Fruit fly (Drosophila melanogaster) whole organism, embryonic: ENCODE data around the gene TpnC25D.
A peak's percentile ranks its signal among the peaks of the same experiment; 100 is the strongest.

Experiments
- B-H1 ChIP-seq: fragments of 200-800 bp; sonication (Bioruptor generic); IDR thresholded peaks from 3 replicates; pipeline ENCODE4 v1.3.6; 2022; ENCODE audit warnings: missing biosample characterization, missing genetic modification characterization
- CG1024 ChIP-seq: fragments of 200-800 bp; sonication (Bioruptor generic); IDR thresholded peaks from 2 replicates; pipeline ENCODE4 v1.3.6; 2022; ENCODE audit warnings: missing biosample characterization, missing genetic modification characterization
- CG10462 ChIP-seq: fragments of 200-800 bp; sonication (Bioruptor generic); optimal IDR thresholded peaks from 2 replicates; lab custom pipeline; 2016; ENCODE audit warnings: missing biosample characterization, missing genetic modification characterization
- CG10979 ChIP-seq: fragments of 200-800 bp; sonication (Bioruptor generic); optimal IDR thresholded peaks from 2 replicates; lab custom pipeline; 2018; ENCODE audit warnings: missing biosample characterization, mild to moderate bottlenecking, missing genetic modification characterization, moderate library complexity
- CG11085 ChIP-seq: fragments of 200-800 bp; sonication (Bioruptor generic); IDR thresholded peaks from 2 replicates; pipeline ENCODE4 v1.3.6; 2022; ENCODE audit warnings: missing biosample characterization, missing genetic modification characterization
- CG11247 ChIP-seq: fragments of 200-800 bp; sonication (Bioruptor generic); IDR thresholded peaks from 2 replicates; pipeline ENCODE4 v1.3.6; 2022; ENCODE audit warnings: missing biosample characterization, missing genetic modification characterization
- CG13287 ChIP-seq: fragments of 200-800 bp; sonication (Bioruptor generic); IDR thresholded peaks from 2 replicates; pipeline ENCODE4 v1.3.6; 2022; ENCODE audit warnings: missing biosample characterization, missing genetic modification characterization; ENCODE audit not compliant: partially characterized antibody
- CG15514 ChIP-seq: fragments of 200-800 bp; sonication (Bioruptor generic); optimal IDR thresholded peaks from 3 replicates; lab custom pipeline; 2017; ENCODE audit warnings: missing biosample characterization, missing genetic modification characterization, mild to moderate bottlenecking, moderate library complexity, missing genetic modification reagents
- CG17361 ChIP-seq: fragments of 200-800 bp; sonication (Bioruptor generic); IDR thresholded peaks from 3 replicates; pipeline ENCODE4 v1.3.6; 2022; ENCODE audit warnings: missing biosample characterization, missing genetic modification characterization
- CG1792 ChIP-seq: fragments of 200-800 bp; sonication (Bioruptor generic); optimal IDR thresholded peaks from 2 replicates; lab custom pipeline; 2016; ENCODE audit warnings: missing biosample characterization, missing genetic modification characterization
- CG18262 ChIP-seq: fragments of 200-800 bp; optimal IDR thresholded peaks from 3 replicates; lab custom pipeline; 2019; ENCODE audit warnings: missing biosample characterization, mild to moderate bottlenecking, missing genetic modification characterization, moderate library complexity
- CG2202 ChIP-seq: fragments of 200-800 bp; sonication (Bioruptor generic); optimal IDR thresholded peaks from 2 replicates; lab custom pipeline; 2018; ENCODE audit warnings: missing biosample characterization, mild to moderate bottlenecking, missing genetic modification characterization
- CG2678 ChIP-seq: fragments of 200-800 bp; sonication (Bioruptor generic); optimal IDR thresholded peaks from 3 replicates; lab custom pipeline; 2019; ENCODE audit warnings: missing biosample characterization, mild to moderate bottlenecking, missing genetic modification characterization, moderate library complexity
- CG3163 ChIP-seq: fragments of 200-800 bp; sonication (Bioruptor generic); optimal IDR thresholded peaks from 3 replicates; lab custom pipeline; 2016; ENCODE audit warnings: missing biosample characterization, missing genetic modification characterization
- CG34224 ChIP-seq: fragments of 200-800 bp; sonication (Bioruptor generic); IDR thresholded peaks from 3 replicates; pipeline ENCODE4 v1.3.6; 2022; ENCODE audit warnings: missing biosample characterization, missing genetic modification characterization; ENCODE audit not compliant: partially characterized antibody
- CG4360 ChIP-seq: fragments of 200-800 bp; sonication (Bioruptor generic); IDR thresholded peaks from 2 replicates; pipeline ENCODE4 v1.3.6; 2022; ENCODE audit warnings: missing biosample characterization, missing genetic modification characterization
- CG4404 ChIP-seq: fragments of 200-800 bp; sonication (Bioruptor generic); IDR thresholded peaks from 2 replicates; pipeline ENCODE4 v1.3.6; 2022; ENCODE audit warnings: missing biosample characterization, missing genetic modification characterization
- CG5180 ChIP-seq: fragments of 200-800 bp; sonication (Bioruptor generic); optimal IDR thresholded peaks from 3 replicates; lab custom pipeline; 2017; ENCODE audit warnings: missing biosample characterization, missing genetic modification characterization, mild to moderate bottlenecking, moderate library complexity, missing genetic modification reagents
- CG5245 ChIP-seq: fragments of 200-800 bp; sonication (Bioruptor generic); optimal IDR thresholded peaks from 3 replicates; lab custom pipeline; 2016; ENCODE audit warnings: missing biosample characterization, missing genetic modification characterization
- CG7987 ChIP-seq: fragments of 200-800 bp; sonication (Bioruptor generic); optimal IDR thresholded peaks from 2 replicates; lab custom pipeline; 2018; ENCODE audit warnings: missing biosample characterization, mild to moderate bottlenecking, missing genetic modification characterization, moderate library complexity
- CG9932 ChIP-seq: fragments of 200-800 bp; sonication (Bioruptor generic); IDR thresholded peaks from 2 replicates; pipeline ENCODE4 v1.3.6; 2022; ENCODE audit warnings: missing biosample characterization, missing genetic modification characterization
- Ets65A ChIP-seq: fragments of 200-800 bp; sonication (Bioruptor generic); peaks from one replicate; lab custom pipeline; 2016; ENCODE audit warnings: missing biosample characterization, missing genetic modification characterization
- Rx ChIP-seq: fragments of 200-800 bp; sonication (Bioruptor generic); IDR thresholded peaks from 2 replicates; pipeline ENCODE4 v1.3.6; 2022; ENCODE audit warnings: missing biosample characterization, missing genetic modification characterization
- Stat92E ChIP-seq, 3 experiments: fragments of >200 bp in 2 of 3; fragments of 200-800 bp in 1 of 3; sonication (Bioruptor generic) in 1 of 3; optimal IDR thresholded peaks; 2 replicates each; lab custom pipeline; 2017 to 2019; ENCODE audit warnings: missing biosample characterization in 3 of 3, missing genetic modification characterization in 3 of 3, mild to moderate bottlenecking in 1 of 3, moderate library complexity in 1 of 3
- Xbp1 ChIP-seq: fragments of 200-800 bp; sonication (Bioruptor generic); optimal IDR thresholded peaks from 3 replicates; lab custom pipeline; 2016; ENCODE audit warnings: missing biosample characterization, mild to moderate bottlenecking, missing genetic modification characterization
- abd-A ChIP-seq: fragments of 200-800 bp; sonication (Bioruptor generic); optimal IDR thresholded peaks from 3 replicates; lab custom pipeline; 2019; ENCODE audit warnings: missing biosample characterization, mild to moderate bottlenecking, missing genetic modification characterization, moderate library complexity
- danr ChIP-seq: fragments of 200-800 bp; sonication (Bioruptor generic); IDR thresholded peaks from 2 replicates; pipeline ENCODE4 v1.3.6; 2022; ENCODE audit warnings: missing biosample characterization, missing genetic modification characterization
- dpn ChIP-seq, 2 experiments: fragments of 200-800 bp; sonication (Bioruptor generic); optimal IDR thresholded peaks; 3 replicates each; lab custom pipeline; 2016; ENCODE audit warnings: missing biosample characterization in 2 of 2, missing genetic modification characterization in 2 of 2
- esg ChIP-seq: fragments of 200-800 bp; sonication (Bioruptor generic); conservative IDR thresholded peaks from 2 replicates; pipeline ENCODE4 v1.3.6; 2022; ENCODE audit warnings: missing biosample characterization, missing genetic modification characterization
- fd64A ChIP-seq: fragments of 200-800 bp; sonication (Bioruptor generic); optimal IDR thresholded peaks from 3 replicates; lab custom pipeline; 2018; ENCODE audit warnings: missing biosample characterization, mild to moderate bottlenecking, missing genetic modification characterization
- gcm2 ChIP-seq: fragments of 200-800 bp; sonication (Bioruptor generic); optimal IDR thresholded peaks from 2 replicates; lab custom pipeline; 2016; ENCODE audit warnings: missing biosample characterization, missing genetic modification characterization
- gsb-n ChIP-seq: fragments of 200-800 bp; sonication (Bioruptor generic); optimal IDR thresholded peaks from 3 replicates; lab custom pipeline; 2018; ENCODE audit warnings: missing biosample characterization, mild to moderate bottlenecking, missing genetic modification characterization
- h ChIP-seq: fragments of >200 bp; optimal IDR thresholded peaks from 2 replicates; lab custom pipeline; 2017
- hkb ChIP-seq, 2 experiments: fragments of 200-800 bp in 1 of 2; fragments of >200 bp in 1 of 2; sonication (Bioruptor generic) in 1 of 2; IDR thresholded peaks in 1 of 2; optimal IDR thresholded peaks in 1 of 2; 2 replicates each; pipeline versions ENCODE4 v1.3.6 to Lab custom; 2017 to 2022; ENCODE audit warnings: missing biosample characterization in 1 of 2, missing genetic modification characterization in 1 of 2
- jigr1 ChIP-seq: fragments of 200-800 bp; sonication (Bioruptor generic); IDR thresholded peaks from 3 replicates; pipeline ENCODE4 v1.3.6; 2022; ENCODE audit warnings: missing biosample characterization, missing genetic modification characterization
- ken ChIP-seq: fragments of 200-800 bp; sonication (Bioruptor generic); IDR thresholded peaks from 3 replicates; pipeline ENCODE4 v1.3.6; 2022; ENCODE audit warnings: missing biosample characterization, missing genetic modification characterization
- knrl ChIP-seq: fragments of 200-800 bp; sonication (Bioruptor generic); IDR thresholded peaks from 3 replicates; pipeline ENCODE4 v1.3.6; 2022; ENCODE audit warnings: missing biosample characterization, missing genetic modification characterization; ENCODE audit not compliant: partially characterized antibody
- lilli ChIP-seq: fragments of 200-800 bp; sonication (Bioruptor generic); optimal IDR thresholded peaks from 3 replicates; lab custom pipeline; 2016; ENCODE audit warnings: missing biosample characterization, missing genetic modification characterization
- mam ChIP-seq: fragments of 200-800 bp; sonication (Bioruptor generic); optimal IDR thresholded peaks from 3 replicates; lab custom pipeline; 2016; ENCODE audit warnings: missing biosample characterization, missing genetic modification characterization
- mld ChIP-seq: fragments of 200-800 bp; sonication (Bioruptor generic); IDR thresholded peaks from 3 replicates; pipeline ENCODE4 v1.3.6; 2022; ENCODE audit warnings: missing biosample characterization, missing genetic modification characterization; ENCODE audit not compliant: partially characterized antibody
- nerfin-1 ChIP-seq: fragments of 200-800 bp; sonication (Bioruptor generic); optimal IDR thresholded peaks from 3 replicates; lab custom pipeline; 2019; ENCODE audit warnings: missing biosample characterization, mild to moderate bottlenecking, missing genetic modification characterization, moderate library complexity
- pb ChIP-seq: fragments of 200-800 bp; sonication (Bioruptor generic); optimal IDR thresholded peaks from 3 replicates; lab custom pipeline; 2016; ENCODE audit warnings: missing biosample characterization, missing genetic modification characterization
- psq ChIP-seq: fragments of 200-800 bp; sonication (Bioruptor generic); optimal IDR thresholded peaks from 2 replicates; lab custom pipeline; 2017; ENCODE audit warnings: missing biosample characterization, missing genetic modification characterization
- pum ChIP-seq: fragments of 200-800 bp; sonication (Bioruptor generic); optimal IDR thresholded peaks from 2 replicates; lab custom pipeline; 2016; ENCODE audit warnings: missing biosample characterization, missing genetic modification characterization
- ranshi ChIP-seq: fragments of 200-800 bp; sonication (Bioruptor generic); IDR thresholded peaks from 2 replicates; pipeline ENCODE4 v1.3.6; 2022; ENCODE audit warnings: missing biosample characterization, missing genetic modification characterization
- sd ChIP-seq: fragments of 200-800 bp; sonication (Bioruptor generic); optimal IDR thresholded peaks from 3 replicates; lab custom pipeline; 2018; ENCODE audit warnings: missing biosample characterization, mild to moderate bottlenecking, missing genetic modification characterization, moderate library complexity
- sens ChIP-seq: fragments of 200-800 bp; sonication (Bioruptor generic); peaks from one replicate; lab custom pipeline; 2016; ENCODE audit warnings: missing biosample characterization, missing genetic modification characterization
- slbo ChIP-seq: fragments of 200-800 bp; sonication (Bioruptor generic); IDR thresholded peaks from 2 replicates; pipeline ENCODE4 v1.3.6; 2022; ENCODE audit warnings: missing biosample characterization, missing genetic modification characterization
- unc-4 ChIP-seq: fragments of 200-800 bp; sonication (Bioruptor generic); IDR thresholded peaks from 2 replicates; pipeline ENCODE4 v1.3.6; 2022; ENCODE audit warnings: missing biosample characterization, missing genetic modification characterization; ENCODE audit not compliant: partially characterized antibody
- vvl ChIP-seq: fragments of 200-800 bp; sonication (Bioruptor generic); IDR thresholded peaks from 2 replicates; pipeline ENCODE4 v1.3.6; 2022; ENCODE audit warnings: missing biosample characterization, missing genetic modification characterization
- zfh1 ChIP-seq: fragments of 200-800 bp; sonication (Bioruptor generic); IDR thresholded peaks from 3 replicates; pipeline ENCODE4 v1.3.6; 2022; ENCODE audit warnings: missing biosample characterization, missing genetic modification characterization

Gene TpnC25D

dm6 chr2L:5240520-5240919, 24.0 kb downstream of the TpnC25D start (continued):
- TF ChIP-seq gcm2 (GFP tag; lab: Kevin White, UChicago) (no peak), CG5180 (GFP tag; lab: Kevin White, UChicago) (no peak), CG11247 (GFP tag; lab: Robert Waterston, UW) (no peak), hkb (optimal IDR thresholded peaks at IDR 0.05; lab: Kevin White, UChicago) (no peak), hkb (GFP tag; IDR thresholded peaks at IDR 0.05; lab: Robert Waterston, UW) (no peak), Ets65A (GFP tag; lab: Kevin White, UChicago) (no peak), danr (no peak), gsb-n (no peak), mld (GFP tag; lab: Robert Waterston, UW) (peak; percentile 87), dpn (GFP tag; optimal IDR thresholded peaks at IDR 0.05; lab: Kevin White, UChicago) (no peak), pb (GFP tag; lab: Kevin White, UChicago) (no peak), CG10462 (GFP tag; lab: Kevin White, UChicago) (no peak), CG9932 (no peak), CG3163 (GFP tag; lab: Kevin White, UChicago) (no peak), CG2678 (tag; lab: Kevin White, UChicago) (peak; percentile 23), Rx (GFP tag; lab: Robert Waterston, UW) (no peak), CG34224 (GFP tag; lab: Robert Waterston, UW) (peak; percentile 54), slbo (0 out of 2 replicates have a peak, but pooled peaks have one; percentile 30), psq (GFP tag; lab: Kevin White, UChicago) (no peak), h (lab: Kevin White, UChicago) (no peak), vvl (GFP tag; lab: Robert Waterston, UW) (no peak), CG17361 (no peak), Stat92E (GFP tag; optimal IDR thresholded peaks at IDR 0.05; lab: Kevin White, UChicago) (peak in 1 of 3 experiments; percentile 69), B-H1 (GFP tag; lab: Robert Waterston, UW) (peak; percentile 14; the same call in 1 of the 3 replicates), knrl (GFP tag; lab: Robert Waterston, UW) (peak; percentile 70), ranshi (no peak), lilli (no peak), unc-4 (GFP tag; lab: Robert Waterston, UW) (peak; percentile 29; the same call in 1 of the 2 replicates), nerfin-1 (tag; lab: Kevin White, UChicago) (peak; percentile 53), abd-A (no peak), sens (GFP tag; lab: Kevin White, UChicago) (peak; percentile 32), CG18262 (peak; percentile 4), CG10979 (tag; lab: Kevin White, UChicago) (no peak)
- TF ChIP-seq, all 482 proteins: peak for 49

dm6 chr2L:5242194-5242914, 25.9 kb downstream of the TpnC25D start:
- TF ChIP-seq zfh1: no peak
- TF ChIP-seq Xbp1 (GFP tag; lab: Kevin White, UChicago): no peak
- no peak for TF ChIP-seq mam (GFP tag; lab: Kevin White, UChicago)
- TF ChIP-seq fd64A: no peak
- TF ChIP-seq CG7987 (GFP tag; lab: Kevin White, UChicago): no peak
- no peak for TF ChIP-seq CG1024 (GFP tag; lab: Robert Waterston, UW)
- peak; percentile 10 for TF ChIP-seq CG15514 (GFP tag; lab: Kevin White, UChicago)
- no peak for TF ChIP-seq CG11085 (GFP tag; lab: Robert Waterston, UW)
- TF ChIP-seq CG4404: no peak
- TF ChIP-seq sd (tag; lab: Kevin White, UChicago): no peak
- TF ChIP-seq ken (GFP tag; lab: Robert Waterston, UW): peak; percentile 30; the same call in 1 of the 3 replicates
- TF ChIP-seq CG1792 (GFP tag; lab: Kevin White, UChicago): no peak
- TF ChIP-seq jigr1 (GFP tag; lab: Robert Waterston, UW): no peak
- TF ChIP-seq pum: no peak
- TF ChIP-seq gcm2 (GFP tag; lab: Kevin White, UChicago): no peak
- TF ChIP-seq CG5245 (GFP tag; lab: Kevin White, UChicago): no peak
- no peak for TF ChIP-seq CG13287 (GFP tag; lab: Robert Waterston, UW)
- no peak for TF ChIP-seq CG4360
- no peak for TF ChIP-seq CG2202 (tag; lab: Kevin White, UChicago)
- no peak for TF ChIP-seq esg (GFP tag; lab: Robert Waterston, UW)
